Worm (Caenorhabditis elegans) whole organism, L4/young adult: ENCODE measurements around the gene gbf-1.
"Not testable (repeated sequence)": the region's sequence is repeated elsewhere in the genome, so short reads cannot be mapped to it uniquely, and the experiment has no call there.

Experiments
- W03F9.2 ChIP-seq: fragments of 150-350 bp; optimal IDR thresholded peaks from 2 replicates; lab custom pipeline; 2014; ENCODE audit warnings: missing biosample characterization, missing genetic modification characterization
- dao-5 ChIP-seq: sonication (generic microtip); optimal IDR thresholded peaks from 2 replicates; lab custom pipeline; 2016; ENCODE audit warnings: missing genotype, missing genetic modification characterization, moderate library complexity, missing compliant biosample characterization
- him-1 ChIP-seq: sonication (generic microtip); optimal IDR thresholded peaks from 2 replicates; lab custom pipeline; 2016; ENCODE audit warnings: missing genotype, missing genetic modification reagents, missing genetic modification characterization, missing compliant biosample characterization

gbf-1 gene

DNA sequence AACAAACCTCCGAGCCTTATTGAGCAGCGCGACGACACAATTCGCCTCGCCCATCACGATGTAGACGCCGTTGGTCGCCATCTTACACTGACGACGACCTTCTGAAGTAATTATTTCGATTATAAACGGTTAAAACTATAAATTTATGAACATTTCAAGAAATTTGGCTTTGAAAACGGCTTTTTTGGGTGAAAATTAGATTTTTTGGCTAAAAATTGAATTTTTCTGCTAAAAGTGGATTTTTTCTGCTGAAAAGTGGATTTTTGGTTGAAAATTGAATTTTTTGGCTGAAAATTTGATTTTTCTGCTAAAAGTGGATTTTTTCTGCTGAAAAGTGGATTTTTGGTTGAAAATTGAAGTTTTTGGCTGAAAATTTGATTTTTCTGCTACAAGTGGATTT lies at the start of gene gbf-1:
TSS of gene gbf-1 (minus strand) at position 101 of the 400 bp plus-strand sequence.
- TF ChIP-seq him-1; W03F9.2 (tag; lab: Kevin White, UChicago); dao-5 (tag; lab: Kevin White, UChicago): not testable (repeated sequence)

DNA sequence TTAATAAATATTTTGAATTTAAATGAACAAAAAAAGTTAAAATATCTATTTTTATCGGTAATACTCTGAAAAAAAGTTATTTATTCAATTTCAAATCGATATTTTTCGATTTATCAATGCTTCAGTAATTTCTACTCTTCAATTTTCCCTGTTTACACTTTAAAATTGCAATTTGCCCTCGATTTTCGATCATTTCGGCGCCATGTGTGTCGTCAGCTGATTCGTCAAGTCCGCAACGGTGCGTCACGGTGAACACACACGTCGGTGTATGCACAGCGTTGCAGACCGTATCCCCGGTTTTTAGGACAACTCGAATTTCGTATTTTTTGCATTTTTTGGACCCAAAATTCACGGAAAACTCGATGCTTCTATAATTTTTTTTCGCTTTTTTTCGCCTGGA lies 49.8 kb upstream of the gbf-1 start, which contains the start of gene C18D11.3:
TSS of gene C18D11.3 (plus strand) at position 189 of the 400 bp plus-strand sequence.
- no peak for TF ChIP-seq dao-5 (tag; lab: Kevin White, UChicago)
- TF ChIP-seq W03F9.2 (tag; lab: Kevin White, UChicago): peak; percentile 79
- TF ChIP-seq him-1: peak; percentile 35

DNA sequence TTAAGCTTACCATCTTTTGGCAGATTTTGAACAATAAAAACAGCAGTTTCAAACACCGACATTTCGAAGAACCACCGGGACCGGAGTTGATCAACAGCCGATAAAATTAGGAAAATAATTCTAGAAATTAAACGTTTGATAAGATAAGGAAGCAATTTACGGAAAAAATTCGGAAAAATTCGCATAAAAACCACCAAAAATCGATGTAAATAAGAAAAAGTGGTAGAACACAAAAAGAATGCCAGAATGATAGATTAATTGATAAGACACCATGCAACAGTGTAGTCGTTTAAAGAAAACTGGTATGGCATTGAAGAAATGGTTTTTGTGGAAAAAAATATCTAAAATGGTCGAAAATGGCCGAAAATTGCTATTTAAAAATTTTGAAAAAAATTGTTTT lies 48.9 kb upstream of the gbf-1 start, which contains the start of gene maa-1:
TSS of gene maa-1 (minus strand) at position 120 of the 400 bp plus-strand sequence.
- TF ChIP-seq him-1: no peak
- TF ChIP-seq dao-5 (tag; lab: Kevin White, UChicago): no peak
- TF ChIP-seq W03F9.2 (tag; lab: Kevin White, UChicago): no peak

DNA sequence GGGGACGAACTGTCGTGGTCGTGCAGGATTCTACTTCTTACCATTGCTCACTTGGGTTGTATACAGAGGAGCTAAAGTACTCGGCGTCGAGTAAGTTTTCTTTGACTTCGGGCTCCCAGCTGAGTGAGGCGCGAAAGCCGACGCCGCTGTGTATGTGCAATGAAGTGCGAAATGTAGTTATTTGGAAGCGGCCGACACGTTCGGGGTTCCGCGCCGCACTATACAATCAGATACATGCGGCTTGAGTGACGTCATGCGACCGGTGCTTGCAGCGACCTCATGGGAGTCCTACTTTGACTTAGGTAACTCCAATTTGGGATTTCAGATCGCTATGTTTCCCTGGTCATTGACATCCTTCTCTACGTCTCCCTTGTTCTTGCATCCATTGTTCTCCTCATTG lies 44.4 kb upstream of the gbf-1 start:
- no peak for TF ChIP-seq him-1
- no peak for TF ChIP-seq W03F9.2 (tag; lab: Kevin White, UChicago)
- no peak for TF ChIP-seq dao-5 (tag; lab: Kevin White, UChicago)

DNA sequence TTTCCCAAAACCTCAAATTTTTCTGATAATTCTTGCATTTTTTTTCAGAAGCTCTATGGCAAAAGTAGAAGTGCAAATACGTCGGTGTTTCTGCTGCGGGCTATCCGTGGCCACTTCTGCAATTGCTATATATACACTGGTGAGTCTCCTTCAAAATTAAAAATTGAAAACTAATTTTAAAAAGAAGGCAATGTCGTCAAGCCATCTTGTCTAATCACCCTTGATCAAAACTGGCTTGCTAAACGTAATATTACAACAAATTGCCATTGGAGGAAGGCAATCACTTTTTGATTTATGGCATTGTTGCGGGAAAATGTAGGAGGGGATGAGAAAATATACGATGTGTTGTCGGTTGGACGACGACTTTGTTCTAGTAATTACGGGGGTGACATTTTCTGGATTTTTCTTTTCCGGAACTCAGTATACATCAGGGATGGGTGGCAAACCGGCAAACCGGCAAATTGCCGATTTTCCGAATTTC lies 43.1 kb upstream of the gbf-1 start, which contains the start of gene C18D11.1:
TSS of gene C18D11.1 (plus strand) at position 51 of the 481 bp plus-strand sequence.
- TF ChIP-seq him-1 (no peak), W03F9.2 (tag; lab: Kevin White, UChicago) (no peak), dao-5 (tag; lab: Kevin White, UChicago) (no peak)

DNA sequence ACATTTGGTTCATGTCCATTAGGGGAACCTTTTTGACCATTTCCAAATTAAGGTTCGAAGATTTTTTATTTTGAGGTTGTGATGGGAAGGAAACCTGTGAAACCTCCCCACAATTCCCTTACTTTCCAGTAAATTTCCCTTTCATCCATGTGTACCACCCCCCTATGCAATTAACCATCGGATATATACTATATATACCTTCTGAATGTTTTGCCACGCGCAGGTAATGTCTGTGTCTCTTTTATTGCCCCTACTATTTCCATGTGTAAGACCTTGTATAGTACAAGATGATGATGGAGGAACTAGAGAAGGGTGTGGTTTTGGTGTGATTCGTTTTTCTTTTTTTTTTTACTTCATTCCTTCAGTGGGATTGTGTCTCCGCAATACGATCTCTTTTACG lies 41.2 kb upstream of the gbf-1 start:
- no peak for TF ChIP-seq him-1
- TF ChIP-seq W03F9.2 (tag; lab: Kevin White, UChicago): no peak
- no peak for TF ChIP-seq dao-5 (tag; lab: Kevin White, UChicago)

DNA sequence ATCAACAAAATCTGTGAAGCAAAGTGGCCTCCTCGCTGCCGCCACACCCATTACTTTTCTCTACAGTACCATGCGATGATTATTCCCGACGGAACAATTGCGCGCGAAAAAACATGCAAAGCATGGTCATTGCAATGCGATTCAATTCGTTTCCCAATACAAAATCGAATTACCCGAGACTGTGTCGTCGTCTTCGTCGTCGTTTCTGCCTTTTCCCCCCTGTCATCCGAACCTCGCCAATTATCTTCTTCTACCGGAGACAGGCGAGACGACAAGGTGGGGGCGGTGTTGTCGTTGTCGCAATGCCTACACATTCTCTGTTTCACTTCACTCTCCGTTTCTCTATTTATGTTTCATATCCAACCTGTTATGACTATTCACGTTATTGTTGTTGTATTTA lies 38.4 kb upstream of the gbf-1 start:
- no peak for TF ChIP-seq dao-5 (tag; lab: Kevin White, UChicago)
- TF ChIP-seq W03F9.2 (tag; lab: Kevin White, UChicago): no peak
- no peak for TF ChIP-seq him-1

DNA sequence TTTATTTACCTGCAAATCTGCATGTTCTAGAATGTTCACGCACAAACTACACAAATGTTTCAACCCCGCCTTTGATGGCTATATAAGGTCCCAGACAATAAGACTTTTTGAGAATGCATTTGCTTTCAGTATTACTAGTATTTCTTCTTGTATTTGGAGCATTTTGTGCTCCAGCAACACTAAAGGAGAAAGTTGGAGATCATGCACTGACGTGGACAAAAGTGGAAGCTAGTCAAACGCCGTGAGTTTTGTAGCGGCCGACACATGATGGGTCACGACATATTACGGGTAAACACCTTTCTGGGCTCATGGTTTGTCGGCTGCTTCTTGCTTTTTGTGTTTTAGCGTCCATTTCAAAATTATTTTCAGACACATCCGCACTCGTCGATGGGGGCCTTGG lies 37.0 kb upstream of the gbf-1 start, which contains the start of gene C18D11.6:
TSS of gene C18D11.6 (plus strand) at position 110 of the 400 bp plus-strand sequence.
- no peak for TF ChIP-seq him-1
- TF ChIP-seq dao-5 (tag; lab: Kevin White, UChicago): no peak

DNA sequence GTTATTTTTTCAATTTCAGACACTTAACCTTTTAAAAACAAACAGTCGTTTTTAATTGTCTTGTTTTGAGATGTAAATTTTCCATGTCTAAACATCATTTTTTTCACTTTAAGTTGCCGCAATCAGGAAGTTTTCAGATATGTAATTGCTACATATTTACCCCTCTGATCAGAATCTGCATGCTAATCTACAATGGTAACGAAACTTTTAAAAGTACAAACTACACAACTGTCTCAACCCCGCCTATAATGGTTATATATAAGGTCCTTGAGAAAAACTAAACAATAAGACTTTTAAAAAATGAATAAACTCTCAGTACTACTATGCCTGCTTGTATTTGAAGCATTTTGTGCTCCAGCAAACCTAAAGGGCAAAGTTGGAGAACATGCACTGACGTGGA lies 35.3 kb upstream of the gbf-1 start, which contains the start of gene C18D11.9:
TSS of gene C18D11.9 (plus strand) at position 301 of the 400 bp plus-strand sequence.
- no peak for TF ChIP-seq him-1
- TF ChIP-seq dao-5 (tag; lab: Kevin White, UChicago): no peak
- no peak for TF ChIP-seq W03F9.2 (tag; lab: Kevin White, UChicago)

DNA sequence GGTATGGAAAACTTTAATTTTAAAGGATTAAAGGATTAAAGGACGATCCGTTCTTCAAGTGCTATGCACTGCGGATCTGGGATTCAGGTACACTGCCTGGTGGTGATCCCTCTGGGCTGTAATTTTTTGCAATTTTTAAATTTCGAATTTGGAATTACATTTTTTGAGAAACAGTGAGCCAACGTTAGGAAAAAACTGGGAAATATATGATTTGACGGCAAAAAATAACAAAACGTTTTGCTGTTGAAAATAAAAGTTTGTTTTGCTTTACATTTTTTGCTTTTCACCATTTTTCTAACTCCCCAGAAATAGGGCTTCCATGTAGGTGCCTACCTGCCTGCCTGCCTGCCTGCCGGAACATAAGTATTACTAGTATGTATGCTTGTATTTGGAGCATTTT lies 33.9 kb upstream of the gbf-1 start, which contains the start of gene C18D11.10:
TSS of gene C18D11.10 (plus strand) at position 301 of the 400 bp plus-strand sequence.
- TF ChIP-seq W03F9.2 (tag; lab: Kevin White, UChicago): no peak
- no peak for TF ChIP-seq him-1
- no peak for TF ChIP-seq dao-5 (tag; lab: Kevin White, UChicago)

DNA sequence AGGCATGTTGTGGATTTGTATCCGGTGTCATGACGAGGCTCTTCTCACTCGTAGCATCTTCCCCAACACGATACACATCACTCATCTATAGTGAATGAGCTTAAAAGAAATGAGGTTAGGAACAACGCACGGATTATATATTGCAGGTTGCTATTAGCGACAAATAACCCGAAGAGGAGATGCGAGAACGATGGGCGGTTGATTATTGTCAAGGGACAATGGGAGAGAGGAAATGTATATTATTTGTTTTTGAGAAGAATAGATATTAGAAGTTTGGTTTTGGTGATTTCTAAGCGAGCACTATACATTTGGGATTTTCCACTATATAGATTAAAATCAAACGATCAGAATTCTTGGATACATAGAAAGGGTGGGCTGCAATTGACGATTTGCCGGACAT lies 33.2 kb upstream of the gbf-1 start, which contains the start of gene C18D11.7:
TSS of gene C18D11.7 (minus strand) at position 101 of the 400 bp plus-strand sequence.
- TF ChIP-seq dao-5 (tag; lab: Kevin White, UChicago) (no peak), him-1 (no peak), W03F9.2 (tag; lab: Kevin White, UChicago) (no peak)

DNA sequence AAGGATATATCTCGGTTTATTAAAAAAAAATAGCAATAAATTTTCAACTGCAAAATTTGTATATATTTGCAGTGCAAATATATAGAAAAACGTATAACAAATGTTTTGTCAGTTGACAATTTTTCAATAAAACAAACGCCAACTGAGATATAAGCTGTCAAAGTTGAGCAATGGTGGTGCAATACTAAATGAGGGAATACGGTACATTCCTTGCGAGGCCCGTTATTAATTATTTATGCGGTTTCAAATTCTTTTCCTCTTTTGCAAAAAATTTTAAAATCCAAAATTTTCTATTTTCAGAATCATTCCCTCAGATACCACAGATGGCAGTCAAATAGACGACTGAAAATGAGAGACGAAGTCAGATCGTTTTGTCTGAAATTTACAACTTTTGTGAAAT lies 22.0 kb upstream of the gbf-1 start, which contains the start of gene twk-39:
TSS of gene twk-39 (plus strand) at position 301 of the 400 bp plus-strand sequence.
- no peak for TF ChIP-seq dao-5 (tag; lab: Kevin White, UChicago)
- TF ChIP-seq him-1: no peak
- no peak for TF ChIP-seq W03F9.2 (tag; lab: Kevin White, UChicago)

DNA sequence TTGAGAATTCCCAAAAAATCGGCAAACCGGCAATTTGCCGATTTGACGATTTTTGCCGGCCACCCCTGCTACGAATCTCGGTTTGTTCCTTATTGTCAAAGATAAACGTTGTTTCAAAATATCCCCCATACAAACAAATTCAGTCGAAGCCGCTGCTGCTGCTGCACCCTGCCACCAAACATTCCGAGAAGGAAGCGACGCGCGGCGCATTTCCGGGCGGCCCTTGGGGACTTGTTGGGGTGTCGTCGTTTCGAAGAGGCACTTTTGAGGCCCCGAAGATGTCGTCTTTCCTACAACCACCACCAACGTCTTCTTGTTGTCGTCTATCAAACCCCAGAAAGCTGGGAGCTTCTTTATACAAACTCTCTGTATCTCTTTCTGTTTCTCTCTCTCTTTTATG lies 20.9 kb upstream of the gbf-1 start:
- TF ChIP-seq dao-5 (tag; lab: Kevin White, UChicago) (no peak), him-1 (no peak), W03F9.2 (tag; lab: Kevin White, UChicago) (no peak)
